Fruit fly (Drosophila melanogaster): ENCODE measurements around the gene GatC.

dm6 chr2L:13807959-13808358 is 24.9 kb downstream of the GatC start:
- no peak for TF ChIP-seq ss (GFP tag; optimal IDR thresholded peaks at IDR 0.05)
- no peak for TF ChIP-seq Smox (GFP tag; optimal IDR thresholded peaks at IDR 0.05)
- TF ChIP-seq vri (GFP tag; optimal IDR thresholded peaks at IDR 0.05) = no peak
- no peak for TF ChIP-seq Gug (GFP tag; IDR thresholded peaks at IDR 0.05)
